Fruit fly (Drosophila melanogaster): Measurements from ENCODE around the gene CG10077.

Gene CG10077

DNA sequence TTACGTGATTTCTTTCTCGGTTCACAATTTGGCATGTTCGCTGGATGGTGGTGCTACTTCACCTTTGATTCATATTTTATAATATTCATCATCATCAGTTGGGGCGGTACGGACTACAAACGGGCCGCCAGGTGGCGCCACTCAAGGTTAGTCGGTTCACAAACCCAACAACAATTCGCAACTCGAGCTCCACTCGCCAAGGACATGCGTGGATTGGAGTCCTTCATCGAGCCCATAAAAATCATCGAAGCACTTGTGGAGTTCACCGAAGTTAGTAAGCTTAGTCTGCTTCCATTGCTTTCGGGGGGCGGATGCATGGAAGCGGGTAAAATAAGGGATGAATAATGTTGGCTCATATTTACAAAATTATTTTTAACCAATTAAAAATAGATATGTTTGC is 48.9 kb downstream of the CG10077 start:
- TF ChIP-seq cyc (GFP tag; optimal IDR thresholded peaks at IDR 0.05) (no peak), dac (GFP tag; optimal IDR thresholded peaks at IDR 0.05) (no peak), svp (GFP tag) (peak; percentile 13)

DNA sequence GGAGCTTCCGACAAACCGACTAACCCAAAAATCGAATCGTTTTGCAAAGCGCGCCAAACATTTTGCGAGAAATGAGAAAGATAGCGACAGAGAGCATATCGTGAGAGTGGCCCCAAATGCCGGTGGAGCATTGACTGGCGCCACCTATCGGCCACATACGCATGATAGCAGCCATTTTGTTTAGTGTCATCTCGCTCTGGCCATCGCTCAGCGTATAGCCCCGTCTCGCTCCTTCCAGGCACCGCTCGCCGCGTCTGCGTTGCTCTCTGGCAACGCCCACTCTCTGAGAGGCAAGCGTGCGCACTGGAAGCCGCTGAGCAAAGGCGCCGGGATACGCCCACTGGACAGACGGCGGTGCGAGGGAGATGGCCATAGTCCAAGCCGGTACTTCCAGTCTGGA is 51.7 kb downstream of the CG10077 start:
- TF ChIP-seq Ets21C (GFP tag; optimal IDR thresholded peaks at IDR 0.05) (no peak), ss (GFP tag; optimal IDR thresholded peaks at IDR 0.05) (peak in 1 of 2 experiments; percentile 13), esn (GFP tag; optimal IDR thresholded peaks at IDR 0.05) (peak; percentile 37), Hr4 (GFP tag; optimal IDR thresholded peaks at IDR 0.05) (no peak), Met (GFP tag; optimal IDR thresholded peaks at IDR 0.05) (peak; percentile 7), dsx (GFP tag; optimal IDR thresholded peaks at IDR 0.05; ENCODE audit: poor library complexity, severe bottlenecking) (no peak), Gug (GFP tag; IDR thresholded peaks at IDR 0.05) (peak; percentile 55), CG3919 (GFP tag; optimal IDR thresholded peaks at IDR 0.05) (no peak), pdm3 (GFP tag; optimal IDR thresholded peaks at IDR 0.05) (no peak), OdsH (GFP tag; optimal IDR thresholded peaks at IDR 0.05) (no peak), CG6854 (GFP tag; optimal IDR thresholded peaks at IDR 0.05) (no peak), Sox14 (GFP tag; optimal IDR thresholded peaks at IDR 0.05) (peak; percentile 11), CG8119 (GFP tag; IDR thresholded peaks at IDR 0.05) (0 out of 3 replicates have a peak, but pooled peaks have one; percentile 40), CG6163 (GFP tag; IDR thresholded peaks at IDR 0.05) (peak; percentile 55; the same call in 2 of the 3 replicates), spab (GFP tag; optimal IDR thresholded peaks at IDR 0.05) (no peak), acj6 (GFP tag; optimal IDR thresholded peaks at IDR 0.05) (no peak), vri (GFP tag; optimal IDR thresholded peaks at IDR 0.05) (no peak), CG11762 (GFP tag; optimal IDR thresholded peaks at IDR 0.05; ENCODE audit: insufficient read depth) (peak; percentile 0), CG1621 (tag; optimal IDR thresholded peaks at IDR 0.05) (peak; percentile 31), svp (GFP tag) (peak; percentile 19), CG11294 (GFP tag; IDR thresholded peaks at IDR 0.05) (no peak; the same call in 1 of the 2 replicates), eg (GFP tag; IDR thresholded peaks at IDR 0.05) (peak; percentile 36; the same call in 2 of the 3 replicates), Eip78C (GFP tag) (peak; percentile 63), CG16779 (tag; optimal IDR thresholded peaks at IDR 0.05) (no peak), CG32006 (GFP tag; optimal IDR thresholded peaks at IDR 0.05) (no peak)

Measured in whole organism, prepupa.